Fruit fly (Drosophila melanogaster) whole organism, prepupa: ENCODE data around the gene Ald1.
A peak's percentile ranks its signal among the peaks of the same experiment; 100 is the strongest.

Experiments
- CG10631 ChIP-seq: fragments of 200-800 bp; sonication (Bioruptor generic); optimal IDR thresholded peaks from 2 replicates; lab custom pipeline; 2016; ENCODE audit warnings: missing biosample characterization, missing genetic modification characterization
- CG10669 ChIP-seq: fragments of 200-800 bp; sonication (Bioruptor generic); optimal IDR thresholded peaks from 3 replicates; lab custom pipeline; 2018; ENCODE audit warnings: missing biosample characterization, mild to moderate bottlenecking, missing genetic modification characterization, moderate library complexity
- CG11762 ChIP-seq: fragments of 200-800 bp; sonication (Bioruptor generic); optimal IDR thresholded peaks from 3 replicates; lab custom pipeline; 2016; ENCODE audit warnings: missing biosample characterization, missing genetic modification characterization; ENCODE audit not compliant: insufficient read depth
- CG11902 ChIP-seq: fragments of 200-800 bp; sonication (Bioruptor generic); optimal IDR thresholded peaks from 3 replicates; lab custom pipeline; 2016; ENCODE audit warnings: missing biosample characterization, missing genetic modification characterization
- CG1621 ChIP-seq: fragments of 200-800 bp; sonication (Bioruptor generic); optimal IDR thresholded peaks from 3 replicates; lab custom pipeline; 2018; ENCODE audit warnings: missing biosample characterization, mild to moderate bottlenecking, missing genetic modification characterization
- CG16779 ChIP-seq: fragments of 200-800 bp; sonication (Bioruptor generic); optimal IDR thresholded peaks from 3 replicates; lab custom pipeline; 2017; ENCODE audit warnings: missing biosample characterization, mild to moderate bottlenecking, missing genetic modification characterization
- CG3919 ChIP-seq: fragments of 200-800 bp; sonication (Bioruptor generic); optimal IDR thresholded peaks from 3 replicates; lab custom pipeline; 2016; ENCODE audit warnings: missing biosample characterization, missing genetic modification characterization
- CG4318 ChIP-seq: fragments of 200-800 bp; sonication (Bioruptor generic); optimal IDR thresholded peaks from 3 replicates; lab custom pipeline; 2017; ENCODE audit warnings: missing biosample characterization, mild to moderate bottlenecking, missing genetic modification characterization
- CG6163 ChIP-seq: fragments of 200-800 bp; sonication (Bioruptor generic); IDR thresholded peaks from 3 replicates; pipeline ENCODE4 v1.3.6; 2022; ENCODE audit warnings: missing biosample characterization, missing genetic modification characterization
- CG6792 ChIP-seq: fragments of 200-800 bp; sonication (Bioruptor generic); optimal IDR thresholded peaks from 3 replicates; lab custom pipeline; 2016; ENCODE audit warnings: missing biosample characterization, missing genetic modification characterization
- CG6808 ChIP-seq: fragments of 200-800 bp; sonication (Bioruptor generic); optimal IDR thresholded peaks from 3 replicates; lab custom pipeline; 2017; ENCODE audit warnings: missing biosample characterization, missing genetic modification characterization, mild to moderate bottlenecking, moderate library complexity, missing genetic modification reagents
- CG6854 ChIP-seq: fragments of 200-800 bp; sonication (Bioruptor generic); optimal IDR thresholded peaks from 2 replicates; lab custom pipeline; 2017; ENCODE audit warnings: missing biosample characterization, mild to moderate bottlenecking, missing genetic modification characterization
- CG8119 ChIP-seq: fragments of 200-800 bp; sonication (Bioruptor generic); IDR thresholded peaks from 3 replicates; pipeline ENCODE4 v1.3.6; 2022; ENCODE audit warnings: missing biosample characterization, missing genetic modification characterization
- CG8319 ChIP-seq: fragments of 200-800 bp; sonication (Bioruptor generic); optimal IDR thresholded peaks from 3 replicates; lab custom pipeline; 2016; ENCODE audit warnings: missing biosample characterization, missing genetic modification characterization
- CG9139 ChIP-seq: fragments of 200-800 bp; sonication (Bioruptor generic); optimal IDR thresholded peaks from 3 replicates; lab custom pipeline; 2017; ENCODE audit warnings: missing biosample characterization, mild to moderate bottlenecking, missing genetic modification characterization
- Eip78C ChIP-seq: fragments of 200-800 bp; sonication (Bioruptor generic); peaks from one replicate; lab custom pipeline; 2016; ENCODE audit warnings: missing biosample characterization, missing genetic modification characterization
- Eip93F ChIP-seq: fragments of 200-800 bp; sonication (Bioruptor generic); optimal IDR thresholded peaks from 2 replicates; lab custom pipeline; 2016; ENCODE audit warnings: missing biosample characterization, mild to moderate bottlenecking, missing genetic modification characterization
- Ets21C ChIP-seq: fragments of 200-800 bp; sonication (Bioruptor generic); optimal IDR thresholded peaks from 3 replicates; lab custom pipeline; 2016; ENCODE audit warnings: missing biosample characterization, missing genetic modification characterization
- Ets96B ChIP-seq: fragments of 200-800 bp; optimal IDR thresholded peaks from 2 replicates; lab custom pipeline; 2019; ENCODE audit warnings: missing biosample characterization, mild to moderate bottlenecking, missing genetic modification characterization, moderate library complexity
- Hr39 ChIP-seq: fragments of 200-800 bp; sonication (Bioruptor generic); optimal IDR thresholded peaks from 2 replicates; lab custom pipeline; 2016; ENCODE audit warnings: missing biosample characterization, missing genetic modification characterization
- OdsH ChIP-seq: fragments of 200-800 bp; sonication (Bioruptor generic); optimal IDR thresholded peaks from 3 replicates; lab custom pipeline; 2016; ENCODE audit warnings: missing biosample characterization, missing genetic modification characterization
- Smox ChIP-seq: fragments of 200-800 bp; sonication (Bioruptor generic); optimal IDR thresholded peaks from 3 replicates; lab custom pipeline; 2016; ENCODE audit warnings: missing biosample characterization, missing genetic modification characterization
- Sox102F ChIP-seq: fragments of 200-800 bp; sonication (Bioruptor generic); optimal IDR thresholded peaks from 2 replicates; lab custom pipeline; 2016; ENCODE audit warnings: missing biosample characterization, mild to moderate bottlenecking, missing genetic modification characterization
- Sox15 ChIP-seq: fragments of 200-800 bp; sonication (Bioruptor generic); optimal IDR thresholded peaks from 3 replicates; lab custom pipeline; 2016; ENCODE audit warnings: missing biosample characterization, missing genetic modification characterization
- acj6 ChIP-seq: fragments of 200-800 bp; sonication (Bioruptor generic); optimal IDR thresholded peaks from 3 replicates; lab custom pipeline; 2016; ENCODE audit warnings: missing biosample characterization, missing genetic modification characterization
- cyc ChIP-seq: fragments of 200-800 bp; sonication (Bioruptor generic); optimal IDR thresholded peaks from 3 replicates; lab custom pipeline; 2016; ENCODE audit warnings: missing biosample characterization, missing genetic modification characterization
- dac ChIP-seq: fragments of 200-800 bp; sonication (Bioruptor generic); optimal IDR thresholded peaks from 2 replicates; lab custom pipeline; 2017; ENCODE audit warnings: missing biosample characterization, mild to moderate bottlenecking, missing genetic modification characterization
- eg ChIP-seq: fragments of 200-800 bp; sonication (Bioruptor generic); IDR thresholded peaks from 3 replicates; pipeline ENCODE4 v1.3.6; 2022; ENCODE audit warnings: missing biosample characterization, missing genetic modification characterization
- fd59A ChIP-seq: fragments of 200-800 bp; sonication (Bioruptor generic); optimal IDR thresholded peaks from 2 replicates; lab custom pipeline; 2017; ENCODE audit warnings: missing biosample characterization, mild to moderate bottlenecking, missing genetic modification characterization, missing genetic modification reagents
- fd85E ChIP-seq: fragments of 200-800 bp; sonication (Bioruptor generic); optimal IDR thresholded peaks from 3 replicates; lab custom pipeline; 2016; ENCODE audit warnings: missing biosample characterization, missing genetic modification characterization
- fkh ChIP-seq: fragments of 200-800 bp; sonication (Bioruptor generic); optimal IDR thresholded peaks from 3 replicates; lab custom pipeline; 2017; ENCODE audit warnings: missing biosample characterization, mild to moderate bottlenecking, missing genetic modification characterization, moderate library complexity
- net ChIP-seq: fragments of 200-800 bp; sonication (Bioruptor generic); optimal IDR thresholded peaks from 3 replicates; lab custom pipeline; 2016; ENCODE audit warnings: missing biosample characterization, missing genetic modification characterization
- pdm3 ChIP-seq: fragments of 200-800 bp; sonication (Bioruptor generic); optimal IDR thresholded peaks from 3 replicates; lab custom pipeline; 2016; ENCODE audit warnings: missing biosample characterization, missing genetic modification characterization
- salr ChIP-seq, 2 experiments: fragments of 200-800 bp; sonication (Bioruptor generic); optimal IDR thresholded peaks; 3 replicates each; lab custom pipeline; 2016 to 2018; ENCODE audit warnings: missing biosample characterization in 2 of 2, missing genetic modification characterization in 2 of 2, mild to moderate bottlenecking in 1 of 2
- spab ChIP-seq: fragments of 200-800 bp; sonication (Bioruptor generic); optimal IDR thresholded peaks from 2 replicates; lab custom pipeline; 2017; ENCODE audit warnings: missing biosample characterization, mild to moderate bottlenecking, missing genetic modification characterization, missing genetic modification reagents
- ss ChIP-seq, 2 experiments: fragments of 200-800 bp; sonication (Bioruptor generic); optimal IDR thresholded peaks; 2 replicates in 1 of 2; 3 replicates in 1 of 2; lab custom pipeline; 2017 to 2018; ENCODE audit warnings: mild to moderate bottlenecking in 2 of 2, missing biosample characterization in 2 of 2, missing genetic modification characterization in 2 of 2, moderate library complexity in 1 of 2
- svp ChIP-seq: fragments of 200-800 bp; sonication (Bioruptor generic); peaks from one replicate; lab custom pipeline; 2016; ENCODE audit warnings: missing biosample characterization, missing genetic modification characterization
- topi ChIP-seq: fragments of 200-800 bp; sonication (Bioruptor generic); optimal IDR thresholded peaks from 3 replicates; lab custom pipeline; 2016; ENCODE audit warnings: missing biosample characterization, missing genetic modification characterization
- vri ChIP-seq: fragments of 200-800 bp; sonication (Bioruptor generic); optimal IDR thresholded peaks from 3 replicates; lab custom pipeline; 2016; ENCODE audit warnings: missing biosample characterization, mild to moderate bottlenecking, missing genetic modification characterization

Ald1 gene

DNA sequence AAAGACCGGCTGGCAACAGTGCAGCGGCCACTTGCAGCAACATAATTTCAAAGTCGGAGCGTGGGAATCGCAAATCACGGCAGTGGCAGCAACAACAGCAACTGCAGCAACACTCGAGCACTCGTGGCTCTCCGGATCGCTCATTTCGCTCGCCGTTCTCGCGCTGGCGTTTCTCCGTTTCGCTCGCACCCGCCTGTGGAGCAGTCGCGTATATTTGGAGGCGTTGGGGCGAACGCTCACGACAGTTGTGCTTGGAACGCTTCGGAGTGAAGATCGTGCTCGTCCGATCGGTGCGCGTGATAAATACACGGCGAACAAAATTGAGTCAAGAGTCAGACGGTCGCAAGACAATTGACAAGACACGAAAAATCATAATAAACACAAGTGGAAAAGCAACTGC is 31.4 kb downstream of the Ald1 start, which contains the start of gene CG12290 (continued):
- TF ChIP-seq OdsH (GFP tag; lab: Kevin White, UChicago) = peak; percentile 16
- peak in 1 of 2 experiments; percentile 34 for TF ChIP-seq ss (GFP tag; optimal IDR thresholded peaks at IDR 0.05; lab: Kevin White, UChicago)
- peak; percentile 4 for TF ChIP-seq Sox15
- peak; percentile 78; the same call in 2 of the 3 replicates for TF ChIP-seq eg (GFP tag; lab: Robert Waterston, UW)
- TF ChIP-seq fd59A (GFP tag; lab: Kevin White, UChicago) = no peak
- peak; percentile 11 for TF ChIP-seq cyc
- TF ChIP-seq Ets21C (GFP tag; lab: Kevin White, UChicago) = peak; percentile 17

DNA sequence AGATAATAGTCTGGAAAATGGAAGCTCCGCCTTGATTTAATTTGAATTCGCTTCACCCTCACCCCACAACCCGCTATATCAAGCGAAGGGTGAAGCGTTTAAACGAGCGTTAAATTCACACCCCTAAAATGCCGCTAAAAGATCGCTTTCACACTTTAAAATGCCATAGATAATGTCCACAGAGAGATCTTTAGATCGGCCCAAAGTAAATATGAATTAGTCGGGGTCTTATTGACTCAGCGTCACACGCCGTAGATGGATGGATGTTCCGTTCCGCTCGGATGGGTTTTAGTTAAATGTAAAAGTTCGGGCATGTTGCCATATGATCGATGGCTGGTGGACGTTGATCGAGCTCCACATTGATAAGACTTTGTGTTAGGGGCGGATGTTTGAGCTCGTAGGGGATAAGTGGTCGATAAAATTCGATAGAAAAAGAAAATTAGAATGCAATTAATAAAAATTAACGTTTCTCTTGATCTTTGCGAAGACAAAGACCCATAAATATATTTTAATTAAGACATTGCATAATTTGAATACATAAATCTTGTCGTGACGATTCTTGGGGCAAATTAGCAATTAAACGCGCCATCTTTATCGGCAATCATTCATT is 33.3 kb downstream of the Ald1 start:
- peak; percentile 38 for TF ChIP-seq svp (GFP tag; lab: Kevin White, UChicago)
- no peak for TF ChIP-seq CG8319 (GFP tag; lab: Kevin White, UChicago)
- no peak for TF ChIP-seq CG6163
- peak; percentile 95 for TF ChIP-seq fkh (GFP tag; lab: Kevin White, UChicago)
- TF ChIP-seq Eip93F (GFP tag; lab: Kevin White, UChicago) = no peak
- no peak for TF ChIP-seq Hr39 (GFP tag; lab: Kevin White, UChicago)

DNA sequence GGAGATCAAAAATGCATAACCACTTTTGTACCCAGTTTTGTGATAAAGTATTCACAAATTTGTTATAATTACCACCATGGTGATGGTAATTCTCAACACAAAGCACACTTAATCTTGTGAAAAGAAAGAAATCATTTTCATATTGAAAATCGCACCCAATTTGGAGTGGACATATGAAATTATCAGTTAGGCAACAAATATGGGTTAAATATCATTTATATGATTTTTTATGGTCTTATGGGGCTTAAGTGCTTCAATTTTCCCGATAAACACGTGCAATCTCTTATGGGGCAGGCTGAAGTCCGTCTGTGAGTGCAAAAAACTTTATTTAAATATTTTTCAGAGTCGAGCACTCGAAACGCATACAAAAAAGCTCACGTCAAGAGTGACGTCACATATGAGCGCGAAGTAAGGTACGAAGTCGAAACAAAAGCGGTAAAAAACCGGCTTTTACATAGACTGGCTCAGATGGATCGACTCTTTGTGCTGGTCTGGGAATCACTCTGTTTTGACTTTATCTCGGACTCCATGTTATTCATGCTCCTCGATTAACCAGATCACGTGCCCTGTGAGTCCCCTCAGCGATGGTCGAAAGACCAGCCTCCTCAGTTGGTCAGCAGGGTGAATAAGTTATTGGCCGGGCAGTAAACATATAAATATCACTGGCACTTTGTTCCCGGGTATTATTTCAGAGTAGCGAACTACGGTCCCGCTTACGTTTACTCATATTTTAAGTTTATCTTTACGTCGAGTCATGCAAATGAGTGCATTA is 34.7 kb downstream of the Ald1 start:
- no peak for TF ChIP-seq vri (GFP tag; lab: Kevin White, UChicago)
- 0 out of 3 replicates have a peak, but pooled peaks have one; percentile 28 for TF ChIP-seq CG8119 (GFP tag; lab: Robert Waterston, UW)
- no peak for TF ChIP-seq Sox102F (GFP tag; lab: Kevin White, UChicago)
- TF ChIP-seq CG1621 (tag; lab: Kevin White, UChicago) = peak; percentile 74
- peak; percentile 14 for TF ChIP-seq CG9139 (GFP tag; lab: Kevin White, UChicago)
- peak; percentile 38 for TF ChIP-seq svp (GFP tag; lab: Kevin White, UChicago)
- TF ChIP-seq Eip78C (GFP tag; lab: Kevin White, UChicago) = peak; percentile 68
- TF ChIP-seq CG6854 = peak; percentile 21
- TF ChIP-seq CG16779 = peak; percentile 5
- TF ChIP-seq CG6808 (GFP tag; lab: Kevin White, UChicago) = peak; percentile 22
- no peak for TF ChIP-seq OdsH (GFP tag; lab: Kevin White, UChicago)
- TF ChIP-seq ss (GFP tag; optimal IDR thresholded peaks at IDR 0.05; lab: Kevin White, UChicago) = peak; percentile 31 to 51
- TF ChIP-seq CG10669 (GFP tag; lab: Kevin White, UChicago) = peak; percentile 36
- TF ChIP-seq, all 60 proteins: peak for 10

DNA sequence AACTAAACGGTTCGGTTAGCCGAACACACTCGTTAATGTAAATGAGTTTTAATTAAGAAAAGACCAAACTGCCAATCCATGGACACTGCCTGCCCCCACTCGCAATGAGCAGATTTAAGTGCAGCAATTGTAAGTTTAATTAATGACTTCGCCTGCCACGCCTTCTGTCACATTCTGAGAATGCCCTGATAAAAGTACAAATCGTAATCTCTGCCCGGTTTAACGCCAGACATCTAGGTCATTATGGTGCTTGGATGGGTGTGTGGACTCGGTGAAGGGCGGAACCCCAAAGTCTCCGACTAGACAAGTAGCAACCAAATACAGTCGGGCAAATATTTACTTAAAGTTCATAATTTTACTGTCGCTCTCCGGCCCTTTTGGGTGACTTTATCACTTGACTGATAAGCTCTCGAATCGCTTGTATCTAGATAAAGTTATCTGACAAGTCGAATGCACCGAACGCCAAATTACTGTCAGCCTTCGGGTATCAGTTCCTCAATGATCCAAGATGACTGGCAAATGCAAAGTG is 39.2 kb downstream of the Ald1 start:
- TF ChIP-seq topi (GFP tag; lab: Kevin White, UChicago) (no peak), net (GFP tag; lab: Kevin White, UChicago) (no peak), fkh (GFP tag; lab: Kevin White, UChicago) (peak; percentile 77), Eip93F (GFP tag; lab: Kevin White, UChicago) (no peak), Sox102F (GFP tag; lab: Kevin White, UChicago) (no peak), svp (GFP tag; lab: Kevin White, UChicago) (peak; percentile 13), CG6792 (no peak), pdm3 (GFP tag; lab: Kevin White, UChicago) (no peak), Ets96B (tag; lab: Kevin White, UChicago) (no peak), Sox15 (no peak)
- TF ChIP-seq, all 60 proteins: peak for 2

DNA sequence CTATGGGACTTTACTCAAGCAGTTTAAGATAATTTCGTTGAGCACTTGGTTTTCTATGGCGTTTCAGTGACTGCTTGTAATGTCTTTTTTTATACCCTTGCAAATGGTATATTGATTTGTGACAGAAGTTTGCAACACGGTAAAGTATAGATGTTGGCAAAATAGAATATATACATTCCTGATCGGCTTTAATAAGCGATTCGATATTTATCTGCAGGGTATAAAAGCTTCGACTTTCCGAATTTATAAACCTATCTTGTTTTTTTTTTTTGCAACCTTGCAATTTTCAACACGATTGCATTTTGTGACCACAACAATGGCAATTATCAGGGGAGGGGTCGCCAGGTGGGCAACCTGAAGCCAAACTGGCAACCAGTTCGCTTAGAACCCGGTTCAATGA is 47.1 kb downstream of the Ald1 start:
- TF ChIP-seq CG9139 (GFP tag; lab: Kevin White, UChicago) = no peak
- peak; percentile 54; the same call in 2 of the 3 replicates for TF ChIP-seq eg (GFP tag; lab: Robert Waterston, UW)
- TF ChIP-seq salr (GFP tag; optimal IDR thresholded peaks at IDR 0.05; lab: Kevin White, UChicago) = no peak
- TF ChIP-seq CG6808 (GFP tag; lab: Kevin White, UChicago) = no peak
- peak; percentile 31 for TF ChIP-seq acj6 (GFP tag; lab: Kevin White, UChicago)
- peak; percentile 16 for TF ChIP-seq pdm3 (GFP tag; lab: Kevin White, UChicago)
- TF ChIP-seq dac (GFP tag; lab: Kevin White, UChicago) = no peak
- TF ChIP-seq spab (GFP tag; lab: Kevin White, UChicago) = no peak
- no peak for TF ChIP-seq CG11762 (GFP tag; lab: Kevin White, UChicago)
- no peak for TF ChIP-seq CG3919
- no peak for TF ChIP-seq vri (GFP tag; lab: Kevin White, UChicago)
- no peak for TF ChIP-seq Ets96B (tag; lab: Kevin White, UChicago)
- no peak for TF ChIP-seq CG4318
- TF ChIP-seq CG10631 (GFP tag; lab: Kevin White, UChicago) = peak; percentile 1
- no peak for TF ChIP-seq fd85E (GFP tag; lab: Kevin White, UChicago)
- no peak for TF ChIP-seq CG11902 (GFP tag; lab: Kevin White, UChicago)
- TF ChIP-seq Smox (GFP tag; lab: Kevin White, UChicago) = no peak
- TF ChIP-seq CG6163 = peak; percentile 39; the same call in 1 of the 3 replicates
